Fruit fly (Drosophila melanogaster) whole organism, wandering third instar larva: Measurements from ENCODE around the gene Spn88Eb.

Source experiments
- CG9705 ChIP-seq: fragments of 200-800 bp; sonication (Bioruptor generic); optimal IDR thresholded peaks from 2 replicates; lab custom pipeline; 2018; ENCODE audit warnings: missing biosample characterization, mild to moderate bottlenecking, missing genetic modification characterization
- Dfd ChIP-seq: fragments of >200 bp; optimal IDR thresholded peaks from 2 replicates; lab custom pipeline; 2017; ENCODE audit warnings: missing biosample characterization, missing genetic modification characterization
- Dif ChIP-seq: fragments of 200-275, 200-300 bp; sonication (Bioruptor generic); optimal IDR thresholded peaks from 2 replicates; lab custom pipeline; 2018; ENCODE audit warnings: missing biosample characterization, missing genetic modification characterization; ENCODE audit not compliant: partially characterized antibody
- GATAd ChIP-seq: sonication (Bioruptor generic); optimal IDR thresholded peaks from 2 replicates; lab custom pipeline; 2016; ENCODE audit warnings: missing biosample characterization, missing genetic modification characterization
- HLH106 ChIP-seq: fragments of 200-800 bp; optimal IDR thresholded peaks from 3 replicates; lab custom pipeline; 2019; ENCODE audit warnings: missing biosample characterization, mild to moderate bottlenecking, missing genetic modification characterization, moderate library complexity
- Hnf4 ChIP-seq: fragments of 200-800 bp; sonication (Bioruptor generic); optimal IDR thresholded peaks from 2 replicates; lab custom pipeline; 2016; ENCODE audit warnings: missing biosample characterization, mild to moderate bottlenecking, missing genetic modification characterization
- Hr78 ChIP-seq: fragments of >200 bp; optimal IDR thresholded peaks from 2 replicates; lab custom pipeline; 2017; ENCODE audit warnings: missing biosample characterization, missing genetic modification characterization
- Hr83 ChIP-seq: fragments of 200-300 bp; sonication (Bioruptor generic); optimal IDR thresholded peaks from 2 replicates; lab custom pipeline; 2016; ENCODE audit warnings: missing biosample characterization, mild to moderate bottlenecking, missing genetic modification characterization, moderate library complexity; ENCODE audit not compliant: poor library complexity, severe bottlenecking
- Mio ChIP-seq: sonication (Bioruptor generic); optimal IDR thresholded peaks from 2 replicates; lab custom pipeline; 2016; ENCODE audit warnings: missing biosample characterization, missing genetic modification characterization
- Myc ChIP-seq: fragments of >200 bp; optimal IDR thresholded peaks from 2 replicates; lab custom pipeline; 2017
- N ChIP-seq: fragments of >200 bp; optimal IDR thresholded peaks from 2 replicates; lab custom pipeline; 2018; ENCODE audit warnings: missing biosample characterization, missing external identifiers, missing genetic modification characterization
- OdsH ChIP-seq: fragments of 200-800 bp; sonication (Bioruptor generic); optimal IDR thresholded peaks from 2 replicates; lab custom pipeline; 2016; ENCODE audit warnings: missing biosample characterization, mild to moderate bottlenecking, missing genetic modification characterization
- Rel ChIP-seq, 2 experiments: fragments of 200-800 bp; sonication (Bioruptor generic) in 1 of 2; optimal IDR thresholded peaks; 2 replicates in 1 of 2; 3 replicates in 1 of 2; lab custom pipeline; 2016 to 2019; ENCODE audit warnings: mild to moderate bottlenecking in 2 of 2, missing biosample characterization in 2 of 2, missing genetic modification characterization in 2 of 2, moderate library complexity in 1 of 2
- Sp1 ChIP-seq: fragments of 200-800 bp; sonication (Bioruptor generic); optimal IDR thresholded peaks from 3 replicates; lab custom pipeline; 2019; ENCODE audit warnings: missing biosample characterization, mild to moderate bottlenecking, missing genetic modification characterization, moderate library complexity
- Vsx2 ChIP-seq: fragments of 200-300, 225-300 bp; sonication (Bioruptor generic); optimal IDR thresholded peaks from 2 replicates; lab custom pipeline; 2018; ENCODE audit warnings: missing biosample characterization, missing genetic modification characterization; ENCODE audit not compliant: partially characterized antibody
- br ChIP-seq: fragments of 200-800 bp; sonication (Bioruptor generic); optimal IDR thresholded peaks from 2 replicates; lab custom pipeline; 2016; ENCODE audit warnings: missing biosample characterization, missing genetic modification characterization
- dl ChIP-seq, 2 experiments: fragments of 175-275, 200-275 bp in 1 of 2; fragments of 200-275 bp in 1 of 2; sonication (Bioruptor generic); optimal IDR thresholded peaks; lab custom pipeline; 2018; ENCODE audit warnings: mild to moderate bottlenecking in 2 of 2, missing biosample characterization in 2 of 2, missing genetic modification characterization in 2 of 2, moderate library complexity in 2 of 2; ENCODE audit not compliant: partially characterized antibody in 2 of 2, insufficient read depth in 1 of 2
- dmrt93B ChIP-seq: fragments of 200-800 bp; sonication (Bioruptor generic); optimal IDR thresholded peaks from 2 replicates; lab custom pipeline; 2018; ENCODE audit warnings: missing biosample characterization, mild to moderate bottlenecking, missing genetic modification characterization
- dsf ChIP-seq: sonication (Bioruptor generic); optimal IDR thresholded peaks from 2 replicates; lab custom pipeline; 2016; ENCODE audit warnings: missing biosample characterization, missing genetic modification characterization, borderline replicate concordance
- ey ChIP-seq: fragments of 200-800 bp; sonication (Bioruptor generic); optimal IDR thresholded peaks from 2 replicates; lab custom pipeline; 2016; ENCODE audit warnings: missing biosample characterization, missing genetic modification characterization
- foxo ChIP-seq, 2 experiments: fragments of 200-800 bp; sonication (Bioruptor generic); optimal IDR thresholded peaks; 2 replicates in 1 of 2; 3 replicates in 1 of 2; lab custom pipeline; 2016 to 2017; ENCODE audit warnings: missing biosample characterization in 2 of 2, missing genetic modification characterization in 2 of 2
- fru ChIP-seq: fragments of 200-800 bp; sonication (Bioruptor generic); optimal IDR thresholded peaks from 3 replicates; lab custom pipeline; 2016; ENCODE audit warnings: missing biosample characterization, mild to moderate bottlenecking, missing genetic modification characterization
- h ChIP-seq: fragments of 200-800 bp; sonication (Bioruptor generic); optimal IDR thresholded peaks from 3 replicates; lab custom pipeline; 2016; ENCODE audit warnings: missing biosample characterization, mild to moderate bottlenecking, missing genetic modification characterization
- jim ChIP-seq: fragments of 175-275, 200-325 bp; sonication (Bioruptor generic); optimal IDR thresholded peaks from 2 replicates; lab custom pipeline; 2016; ENCODE audit warnings: missing biosample characterization, mild to moderate bottlenecking, missing genetic modification characterization
- pan ChIP-seq: fragments of >200 bp; optimal IDR thresholded peaks from 2 replicates; lab custom pipeline; 2017
- psq ChIP-seq: fragments of 200-800 bp; sonication (Bioruptor generic); optimal IDR thresholded peaks from 3 replicates; lab custom pipeline; 2017; ENCODE audit warnings: missing biosample characterization, mild to moderate bottlenecking, missing genetic modification characterization, moderate library complexity
- rgr ChIP-seq: fragments of 200-800 bp; sonication (Bioruptor generic); optimal IDR thresholded peaks from 3 replicates; lab custom pipeline; 2016; ENCODE audit warnings: missing biosample characterization, mild to moderate bottlenecking, missing genetic modification characterization
- sv ChIP-seq: fragments of 200-800 bp; sonication (Bioruptor generic); optimal IDR thresholded peaks from 3 replicates; lab custom pipeline; 2016; ENCODE audit warnings: missing biosample characterization, missing genetic modification characterization
- woc ChIP-seq: sonication (Bioruptor generic); optimal IDR thresholded peaks from 2 replicates; lab custom pipeline; 2016; ENCODE audit warnings: missing biosample characterization, mild to moderate bottlenecking, missing genetic modification characterization

The Spn88Eb gene

DNA sequence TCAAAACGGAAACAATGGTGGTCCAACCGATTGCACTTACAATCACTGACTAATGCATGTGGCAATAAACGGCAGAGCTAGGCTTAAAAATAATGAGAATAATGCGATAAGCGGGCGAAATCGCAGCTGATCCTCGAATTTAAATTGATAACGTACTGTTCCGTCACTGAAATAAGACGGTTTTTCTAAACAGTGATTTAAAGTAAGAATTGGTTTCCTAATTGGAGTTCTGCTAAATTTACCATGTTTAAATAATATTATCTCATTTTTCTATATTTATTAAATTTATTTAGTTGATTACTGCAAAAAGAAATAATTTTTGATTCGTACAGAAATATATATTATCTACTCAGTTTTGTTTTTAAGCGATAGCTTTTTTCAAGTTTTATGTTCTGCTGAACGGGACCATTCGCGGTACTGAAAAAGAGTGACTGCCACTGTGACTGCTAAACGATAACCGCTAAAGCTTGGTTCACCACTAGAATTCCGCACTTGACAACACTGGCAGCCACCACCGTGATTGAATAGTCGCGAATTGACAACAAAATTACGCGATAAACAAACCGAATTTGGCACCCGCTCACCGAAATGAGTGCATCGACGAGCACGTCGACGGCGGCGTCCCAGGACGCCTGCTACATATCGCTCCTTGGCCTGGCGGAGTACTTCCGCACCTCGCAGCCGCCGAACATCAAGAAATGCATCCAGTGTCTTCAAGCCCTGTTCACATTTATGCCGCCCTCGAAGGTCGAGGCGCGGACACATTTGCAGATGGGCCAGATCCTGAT is at the start of gene Spn88Eb, which contains the start of gene Mau2:
Gene Spn88Eb (minus strand): TSS at position 51 of the 788 bp plus-strand sequence.
Gene Mau2 (plus strand): TSS at position 493 of the 788 bp plus-strand sequence.
- no peak for TF ChIP-seq Rel (GFP tag; optimal IDR thresholded peaks at IDR 0.05; lab: Kevin White, UChicago)
- peak; percentile 7 for TF ChIP-seq Rel (tag; optimal IDR thresholded peaks at IDR 0.05; lab: Kevin White, UChicago)
- TF ChIP-seq psq (GFP tag; lab: Kevin White, UChicago), result peak; percentile 15
- peak; percentile 64 for TF ChIP-seq rgr (GFP tag; lab: Kevin White, UChicago)
- peak in 1 of 2 experiments; percentile 81 for TF ChIP-seq foxo (GFP tag; optimal IDR thresholded peaks at IDR 0.05; lab: Kevin White, UChicago)
- peak; percentile 61 for TF ChIP-seq CG9705 (GFP tag; lab: Kevin White, UChicago)
- no peak for TF ChIP-seq dmrt93B
- peak; percentile 47 for TF ChIP-seq ey (GFP tag; lab: Kevin White, UChicago)
- TF ChIP-seq HLH106 (tag; lab: Kevin White, UChicago), result peak; percentile 74
- TF ChIP-seq woc (GFP tag; lab: Kevin White, UChicago), result peak; percentile 82
- no peak for TF ChIP-seq jim (GFP tag; lab: Kevin White, UChicago)
- peak; percentile 67 for TF ChIP-seq Myc (lab: Kevin White, UChicago)
- TF ChIP-seq Hr83 (GFP tag; lab: Kevin White, UChicago), result peak; percentile 72
- no peak for TF ChIP-seq Hr78
- no peak for TF ChIP-seq h (GFP tag; lab: Kevin White, UChicago)
- peak; percentile 56 for TF ChIP-seq Sp1 (GFP tag; lab: Kevin White, UChicago)
- peak; percentile 18 for TF ChIP-seq OdsH (GFP tag; lab: Kevin White, UChicago)
- no peak for TF ChIP-seq dl (GFP tag; optimal IDR thresholded peaks at IDR 0.05; lab: Kevin White, UChicago; ENCODE audit: insufficient read depth in 1 of 2, partially characterized antibody in 2 of 2)

DNA sequence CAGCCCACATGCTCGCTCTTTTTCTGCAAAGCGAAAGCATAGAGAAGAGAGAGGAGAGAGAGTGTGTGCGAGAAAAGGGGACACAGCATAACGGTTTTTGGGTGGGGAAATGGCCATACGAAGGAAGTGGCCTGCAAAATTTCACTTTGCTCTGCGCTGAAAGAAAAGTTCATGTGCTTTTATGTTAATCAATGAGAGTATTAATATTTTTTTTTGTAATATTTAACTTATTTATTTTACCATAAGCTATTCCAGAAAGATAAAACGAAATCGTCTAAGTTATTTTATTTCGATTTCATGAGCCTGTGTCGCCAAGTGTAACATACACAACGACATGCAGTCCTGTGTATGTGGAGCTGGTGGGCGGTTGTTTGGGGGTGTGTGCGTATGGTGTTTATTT is 41.9 kb upstream of the Spn88Eb start:
- TF ChIP-seq ey (GFP tag; lab: Kevin White, UChicago), result peak; percentile 37
- peak; percentile 55 for TF ChIP-seq OdsH (GFP tag; lab: Kevin White, UChicago)
- peak; percentile 30 for TF ChIP-seq sv
- TF ChIP-seq h (GFP tag; lab: Kevin White, UChicago), result no peak
- TF ChIP-seq psq (GFP tag; lab: Kevin White, UChicago), result peak; percentile 61
- TF ChIP-seq dsf, result no peak
- no peak for TF ChIP-seq GATAd
- peak; percentile 11 for TF ChIP-seq Dif
- peak; percentile 61 for TF ChIP-seq HLH106 (tag; lab: Kevin White, UChicago)
- peak; percentile 14 for TF ChIP-seq br (GFP tag; lab: Kevin White, UChicago)
- peak; percentile 60 for TF ChIP-seq fru (GFP tag; lab: Kevin White, UChicago)
- TF ChIP-seq Hr83 (GFP tag; lab: Kevin White, UChicago), result no peak
- TF ChIP-seq foxo (GFP tag; optimal IDR thresholded peaks at IDR 0.05; lab: Kevin White, UChicago), result no peak

DNA sequence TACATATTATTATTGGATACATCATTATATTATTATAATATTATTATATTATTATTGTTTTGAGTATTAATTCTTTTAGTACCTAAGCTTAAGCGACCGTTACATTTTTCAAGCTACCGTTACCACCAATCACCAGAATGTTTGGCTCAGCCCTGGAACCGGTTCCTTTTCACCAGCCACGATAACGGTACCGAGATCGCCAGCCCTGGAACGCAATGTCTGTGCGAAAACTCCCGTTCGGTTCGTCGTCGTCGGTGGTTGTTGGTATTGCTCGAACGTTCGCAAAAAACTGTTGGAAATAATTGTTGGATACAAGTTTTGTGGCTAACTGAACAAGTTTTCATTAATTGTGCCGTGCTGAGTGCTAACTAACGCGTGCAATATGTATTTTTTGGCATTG is 41.2 kb upstream of the Spn88Eb start, which contains the start of gene CG42404:
Gene CG42404 (plus strand): TSS at position 360 of the 400 bp plus-strand sequence.
- TF ChIP-seq Dfd (GFP tag; lab: Kevin White, UChicago) (no peak), N (GFP tag; lab: Kevin White, UChicago) (no peak), br (GFP tag; lab: Kevin White, UChicago) (no peak), sv (no peak), OdsH (GFP tag; lab: Kevin White, UChicago) (no peak), dmrt93B (no peak), psq (GFP tag; lab: Kevin White, UChicago) (no peak), Rel (GFP tag; optimal IDR thresholded peaks at IDR 0.05; lab: Kevin White, UChicago) (no peak), Rel (tag; optimal IDR thresholded peaks at IDR 0.05; lab: Kevin White, UChicago) (no peak), Mio (GFP tag; lab: Kevin White, UChicago) (no peak), Hnf4 (GFP tag; lab: Kevin White, UChicago) (no peak), HLH106 (tag; lab: Kevin White, UChicago) (no peak), pan (no peak), Hr78 (no peak), dl (GFP tag; optimal IDR thresholded peaks at IDR 0.05; lab: Kevin White, UChicago; ENCODE audit: insufficient read depth in 1 of 2, partially characterized antibody in 2 of 2) (no peak), Sp1 (GFP tag; lab: Kevin White, UChicago) (no peak), rgr (GFP tag; lab: Kevin White, UChicago) (no peak), Vsx2 (GFP tag; lab: Kevin White, UChicago) (no peak), ey (GFP tag; lab: Kevin White, UChicago) (no peak)

DNA sequence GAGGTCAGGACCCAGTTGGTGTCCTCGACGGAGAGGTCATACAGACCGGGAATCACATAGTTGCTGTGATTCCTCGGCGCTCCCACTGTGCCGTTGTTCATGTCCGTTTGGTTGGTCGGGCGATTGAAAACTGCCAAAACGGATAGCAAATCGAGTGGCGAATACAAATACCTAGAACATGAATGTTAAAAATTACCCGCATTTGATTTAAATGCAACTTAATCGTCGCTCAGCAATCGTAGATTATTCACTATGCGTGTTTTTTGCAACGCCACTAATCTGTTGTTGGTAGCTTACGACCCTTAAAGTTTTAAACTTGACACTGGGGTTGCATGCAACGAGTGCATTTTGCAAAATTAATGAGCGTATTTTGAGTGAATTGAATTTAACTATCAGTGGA is 40.5 kb upstream of the Spn88Eb start, which contains the start of gene Amt:
Gene Amt (minus strand): TSS at position 101 of the 400 bp plus-strand sequence.
- TF ChIP-seq GATAd, result no peak
